Worm (Caenorhabditis elegans) whole organism, L1 larva: ENCODE results near the gene C51E3.6.

ENCODE experiments used
- aly-2 ChIP-seq: fragments of 150-350 bp; optimal IDR thresholded peaks from 2 replicates; lab custom pipeline; 2014; ENCODE audit warnings: missing biosample characterization, missing genetic modification characterization
- nhr-11 ChIP-seq: fragments of 150-350 bp; optimal IDR thresholded peaks from 2 replicates; lab custom pipeline; 2014; ENCODE audit warnings: missing biosample characterization, missing genetic modification characterization
- nhr-12 ChIP-seq: sonication (generic microtip); optimal IDR thresholded peaks from 2 replicates; lab custom pipeline; 2017; ENCODE audit warnings: missing biosample characterization, missing genetic modification characterization
- sox-4 ChIP-seq: sonication (generic microtip); optimal IDR thresholded peaks from 2 replicates; lab custom pipeline; 2016; ENCODE audit warnings: missing genetic modification characterization, missing compliant biosample characterization
- tbx-2 ChIP-seq: sonication (generic microtip); optimal IDR thresholded peaks from 2 replicates; lab custom pipeline; 2016; ENCODE audit warnings: missing genetic modification characterization, missing compliant biosample characterization
- tlp-1 ChIP-seq: fragments of 150-350 bp; optimal IDR thresholded peaks from 2 replicates; lab custom pipeline; 2014; ENCODE audit warnings: missing biosample characterization, missing genetic modification characterization
- zag-1 ChIP-seq: fragments of 150-350 bp; optimal IDR thresholded peaks from 2 replicates; lab custom pipeline; 2014; ENCODE audit warnings: missing biosample characterization, missing genetic modification characterization

ce11 chrV:10145653-10146052 is 20.6 kb downstream of the C51E3.6 start, which contains the start of gene C51E3.9:
- no peak for TF ChIP-seq nhr-12
- TF ChIP-seq tbx-2: no peak
- TF ChIP-seq zag-1 (tag; lab: Kevin White, UChicago): no peak
- TF ChIP-seq sox-4 (tag; lab: Kevin White, UChicago): no peak
- TF ChIP-seq tlp-1 (tag; lab: Kevin White, UChicago): no peak
- TF ChIP-seq nhr-11 (tag; lab: Kevin White, UChicago): no peak
- no peak for TF ChIP-seq aly-2 (tag; lab: Kevin White, UChicago)
